Worm (Caenorhabditis elegans) whole organism, L2 larva: ENCODE results near the gene F16G10.9.
A peak's percentile ranks its signal among the peaks of the same experiment; 100 is the strongest.

ENCODE experiments used
- ama-1 ChIP-seq: fragments of 150-350 bp; optimal IDR thresholded peaks from 2 replicates; lab custom pipeline; 2018; ENCODE audit warnings: inconsistent platforms
- blmp-1 ChIP-seq: sonication (generic microtip); optimal IDR thresholded peaks from 2 replicates; lab custom pipeline; 2017; ENCODE audit warnings: missing genetic modification characterization, mild to moderate bottlenecking, missing compliant biosample characterization, antibody characterized with exemption, moderate library complexity; ENCODE audit not compliant: insufficient read depth
- ceh-82 ChIP-seq: fragments of 150-350 bp; optimal IDR thresholded peaks from 2 replicates; lab custom pipeline; 2014; ENCODE audit warnings: missing biosample characterization, missing genetic modification characterization
- fos-1 ChIP-seq: fragments of 150-350 bp; optimal IDR thresholded peaks from 2 replicates; lab custom pipeline; 2014; ENCODE audit warnings: missing biosample characterization, missing genetic modification characterization
- lin-13 ChIP-seq: fragments of 150-350 bp; optimal IDR thresholded peaks from 2 replicates; lab custom pipeline; 2014; ENCODE audit warnings: missing biosample characterization, missing genetic modification reagents, missing genetic modification characterization
- lin-39 ChIP-seq: fragments of 150-350 bp; optimal IDR thresholded peaks from 2 replicates; lab custom pipeline; 2014; ENCODE audit warnings: missing biosample characterization, missing genetic modification reagents, missing genetic modification characterization
- nhr-11 ChIP-seq: fragments of 150-350 bp; optimal IDR thresholded peaks from 2 replicates; lab custom pipeline; 2014; ENCODE audit warnings: missing biosample characterization, missing genetic modification characterization
- nhr-25 ChIP-seq: fragments of 150-350 bp; sonication (generic microtip); optimal IDR thresholded peaks from 3 replicates; lab custom pipeline; 2014; ENCODE audit warnings: missing biosample characterization, missing genetic modification characterization
- peb-1 ChIP-seq: fragments of 150-350 bp; optimal IDR thresholded peaks from 2 replicates; lab custom pipeline; 2014; ENCODE audit warnings: missing biosample characterization, missing genetic modification characterization
- snpc-4 ChIP-seq: fragments of 150-350 bp; optimal IDR thresholded peaks from 2 replicates; lab custom pipeline; 2014; ENCODE audit warnings: missing biosample characterization, missing genetic modification characterization
- unc-62 ChIP-seq: fragments of 150-350 bp; optimal IDR thresholded peaks from 2 replicates; lab custom pipeline; 2014; ENCODE audit warnings: missing biosample characterization, missing genetic modification reagents, missing genetic modification characterization

DNA sequence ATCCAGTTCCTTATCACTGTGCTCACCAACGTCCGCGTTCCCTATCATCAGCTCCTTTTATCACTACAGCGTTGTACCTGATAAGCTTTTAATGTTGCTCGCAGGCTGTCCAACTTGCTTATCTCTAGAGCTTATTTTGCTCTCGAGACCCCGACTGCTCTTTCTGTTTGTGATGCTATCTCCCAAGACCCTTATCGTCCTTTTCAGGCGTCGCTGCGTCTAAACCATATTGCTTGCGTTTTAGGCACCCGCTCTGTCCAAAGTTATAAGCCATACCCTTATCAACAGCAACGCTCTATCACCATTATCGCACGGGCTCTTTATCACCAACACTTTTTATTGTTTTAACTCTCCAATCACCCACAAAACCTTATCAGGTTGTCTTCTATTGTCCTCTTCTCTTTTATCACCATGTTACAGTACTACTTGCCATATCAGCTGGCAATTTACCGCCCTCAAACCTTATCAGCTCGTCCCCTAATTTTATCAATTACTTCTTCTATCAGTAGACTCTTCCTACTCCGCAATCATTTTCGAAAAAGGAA lies 6.9 kb downstream of the F16G10.9 start:
- peak; percentile 94 for TF ChIP-seq fos-1 (tag; lab: Kevin White, UChicago)
- no peak for TF ChIP-seq nhr-25 (tag; lab: Kevin White, UChicago)
- no peak for TF ChIP-seq blmp-1 (tag; lab: Kevin White, UChicago)
- no peak for TF ChIP-seq ama-1 (lab: Kevin White, UChicago)
- no peak for TF ChIP-seq lin-13
- TF ChIP-seq nhr-11: no peak
- TF ChIP-seq snpc-4 (tag; lab: Kevin White, UChicago): no peak
- TF ChIP-seq ceh-82 (tag; lab: Kevin White, UChicago): no peak
- no peak for TF ChIP-seq peb-1 (tag; lab: Kevin White, UChicago)
- no peak for TF ChIP-seq unc-62 (GFP tag; lab: Kevin White, UChicago)
- TF ChIP-seq lin-39 (tag; lab: Kevin White, UChicago): no peak
